Worm (Caenorhabditis elegans) whole organism, midembryonic: ENCODE data around the gene C50E3.6.
A peak's percentile ranks its signal among the peaks of the same experiment; 100 is the strongest.

Experiments used
- T22C8.4 ChIP-seq: fragments of 200-800 bp; sonication (Bioruptor generic); IDR thresholded peaks from 2 replicates; pipeline ENCODE4 v1.3.6; 2022; ENCODE audit warnings: missing genetic modification characterization, missing compliant biosample characterization
- cog-1 ChIP-seq: sonication (generic microtip); optimal IDR thresholded peaks from 2 replicates; lab custom pipeline; 2016; ENCODE audit warnings: missing genetic modification characterization, missing compliant biosample characterization
- flt-1 ChIP-seq: fragments of 200-800 bp; sonication (Bioruptor generic); IDR thresholded peaks from 2 replicates; pipeline ENCODE4 v1.3.6; 2022; ENCODE audit warnings: missing genetic modification characterization, missing compliant biosample characterization
- klf-2 ChIP-seq: fragments of 200-800 bp; sonication (Bioruptor generic); conservative IDR thresholded peaks from 2 replicates; pipeline ENCODE4 v1.3.6; 2022; ENCODE audit warnings: missing genetic modification reagents, missing genetic modification characterization, missing compliant biosample characterization
- med-1 ChIP-seq: sonication (generic microtip); optimal IDR thresholded peaks from 2 replicates; lab custom pipeline; 2017; ENCODE audit warnings: missing genetic modification characterization, mild to moderate bottlenecking, missing compliant biosample characterization, antibody characterized with exemption, missing genetic modification reagents; ENCODE audit not compliant: insufficient read depth
- ref-1 ChIP-seq: fragments of 200-800 bp; sonication (Bioruptor generic); conservative IDR thresholded peaks from 2 replicates; pipeline ENCODE4 v1.3.6; 2022; ENCODE audit warnings: missing genetic modification reagents, missing genetic modification characterization, missing compliant biosample characterization
- tab-1 ChIP-seq: fragments of 200-800 bp; sonication (Bioruptor generic); IDR thresholded peaks from 2 replicates; pipeline ENCODE4 v1.3.6; 2022; ENCODE audit warnings: missing genetic modification characterization, missing compliant biosample characterization
- ztf-23 ChIP-seq: fragments of 200-800 bp; sonication (Bioruptor generic); IDR thresholded peaks from 2 replicates; pipeline ENCODE4 v1.3.6; 2022; ENCODE audit warnings: missing genetic modification reagents, missing genetic modification characterization, missing compliant biosample characterization
- ztf-29 ChIP-seq: fragments of 200-800 bp; sonication (Bioruptor generic); IDR thresholded peaks from 2 replicates; pipeline ENCODE4 v1.3.6; 2022; ENCODE audit warnings: missing genetic modification reagents, missing genetic modification characterization, missing compliant biosample characterization

Gene C50E3.6

DNA sequence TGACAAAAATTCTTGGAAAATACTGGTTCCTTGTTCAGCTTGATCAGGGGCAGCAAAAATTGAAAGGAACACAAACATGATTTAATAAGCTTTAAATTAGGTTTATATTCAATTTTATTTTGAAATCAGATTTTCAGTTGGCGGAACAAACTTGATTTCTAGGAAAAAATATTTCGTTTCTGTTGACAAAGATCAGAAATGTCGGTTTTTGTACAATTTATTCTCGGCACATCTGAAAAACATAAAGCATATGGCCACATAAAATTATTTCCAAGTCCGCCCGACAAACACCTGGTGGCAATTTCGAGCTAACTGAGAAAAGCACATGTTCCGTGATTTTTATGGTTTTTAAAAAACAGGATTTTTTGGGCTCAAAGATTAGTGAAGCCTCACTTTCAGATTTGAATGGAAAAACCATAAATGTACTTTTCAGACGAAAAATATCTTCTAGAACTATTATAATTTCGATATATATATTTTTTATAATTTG is 36.4 kb downstream of the C50E3.6 start, which contains the start of gene ttr-10:
Gene ttr-10 (minus strand): TSS at position 51 of the 490 bp plus-strand sequence.
- TF ChIP-seq T22C8.4 (no peak), ztf-23 (GFP tag; lab: Robert Waterston, UW) (no peak)

DNA sequence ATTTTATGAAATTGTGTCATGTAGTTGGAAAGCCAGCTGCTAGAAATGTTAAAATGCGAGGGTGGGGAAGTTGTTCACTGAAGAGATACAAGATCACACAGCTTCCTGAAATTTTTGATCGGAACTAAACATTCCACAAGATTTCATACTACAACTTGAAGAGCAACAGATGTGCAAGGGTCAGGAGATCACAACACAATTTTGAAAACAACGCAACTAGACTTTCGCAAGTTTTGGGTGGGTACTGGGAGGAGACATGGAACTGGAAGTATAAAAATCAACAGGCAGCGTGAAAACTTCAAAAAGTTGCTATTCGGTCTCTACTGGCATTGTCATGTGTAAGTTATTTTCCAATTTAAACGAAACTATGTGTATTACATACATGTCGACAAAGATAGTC is 38.5 kb downstream of the C50E3.6 start, which contains the start of gene F19F10.3:
Gene F19F10.3 (plus strand): TSS at position 301 of the 400 bp plus-strand sequence.
- TF ChIP-seq ztf-29 (GFP tag; lab: Robert Waterston, UW) (no peak), med-1 (GFP tag; lab: Kevin White, UChicago) (no peak), ztf-23 (GFP tag; lab: Robert Waterston, UW) (no peak), tab-1 (GFP tag; lab: Robert Waterston, UW) (no peak), T22C8.4 (no peak), cog-1 (tag; lab: Kevin White, UChicago) (no peak), ref-1 (GFP tag; lab: Robert Waterston, UW) (no peak), flt-1 (GFP tag; lab: Robert Waterston, UW) (no peak), klf-2 (GFP tag; lab: Robert Waterston, UW) (no peak)

DNA sequence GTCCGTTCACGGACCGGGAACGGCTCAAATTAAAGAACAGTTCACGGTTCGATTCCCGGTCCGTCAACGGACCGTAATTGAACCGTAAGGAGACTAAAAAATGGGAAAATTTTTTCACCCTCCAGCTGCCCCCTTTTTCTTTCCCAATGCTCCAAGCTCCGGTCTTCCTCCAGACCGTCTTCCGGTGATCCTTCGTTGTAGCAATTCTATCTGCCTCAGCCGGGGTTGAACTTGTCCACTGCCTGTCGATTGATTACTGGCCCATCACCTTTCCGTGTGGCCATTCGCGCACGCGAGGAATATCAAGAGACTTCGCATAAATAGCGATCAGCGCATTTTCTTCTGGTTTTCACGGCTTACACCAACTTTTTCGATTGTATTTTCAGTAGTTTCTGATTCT is 41.9 kb downstream of the C50E3.6 start:
- TF ChIP-seq ztf-23 (GFP tag; lab: Robert Waterston, UW) (peak; percentile 81), flt-1 (GFP tag; lab: Robert Waterston, UW) (peak; percentile 89), klf-2 (GFP tag; lab: Robert Waterston, UW) (peak; percentile 59; the same call in 1 of the 2 replicates), tab-1 (GFP tag; lab: Robert Waterston, UW) (peak; percentile 79)

DNA sequence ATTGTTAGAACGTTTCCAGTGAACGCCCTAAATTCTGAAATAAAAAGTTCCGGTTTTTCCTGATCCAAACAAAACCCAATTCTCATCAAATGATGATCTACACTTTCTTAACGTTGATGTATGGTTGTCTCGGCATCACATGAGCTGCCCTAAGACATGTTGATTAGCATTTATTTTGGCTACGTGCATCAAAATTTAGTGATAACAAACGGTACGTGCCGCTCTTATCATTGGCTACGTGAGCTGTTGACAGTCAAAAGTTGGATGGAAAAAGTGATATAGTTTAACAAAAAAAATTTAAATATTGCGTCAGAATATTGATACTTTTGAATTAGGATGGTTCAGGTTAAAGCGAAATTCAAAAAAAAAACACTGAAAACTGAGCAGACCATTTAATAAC is 42.3 kb downstream of the C50E3.6 start:
- no peak for TF ChIP-seq flt-1 (GFP tag; lab: Robert Waterston, UW)
- TF ChIP-seq ztf-23 (GFP tag; lab: Robert Waterston, UW): no peak
- TF ChIP-seq ref-1 (GFP tag; lab: Robert Waterston, UW): no peak
- TF ChIP-seq klf-2 (GFP tag; lab: Robert Waterston, UW): no peak
- TF ChIP-seq cog-1 (tag; lab: Kevin White, UChicago): no peak
- TF ChIP-seq T22C8.4: no peak
- no peak for TF ChIP-seq med-1 (GFP tag; lab: Kevin White, UChicago)
- TF ChIP-seq tab-1 (GFP tag; lab: Robert Waterston, UW): no peak
- no peak for TF ChIP-seq ztf-29 (GFP tag; lab: Robert Waterston, UW)

DNA sequence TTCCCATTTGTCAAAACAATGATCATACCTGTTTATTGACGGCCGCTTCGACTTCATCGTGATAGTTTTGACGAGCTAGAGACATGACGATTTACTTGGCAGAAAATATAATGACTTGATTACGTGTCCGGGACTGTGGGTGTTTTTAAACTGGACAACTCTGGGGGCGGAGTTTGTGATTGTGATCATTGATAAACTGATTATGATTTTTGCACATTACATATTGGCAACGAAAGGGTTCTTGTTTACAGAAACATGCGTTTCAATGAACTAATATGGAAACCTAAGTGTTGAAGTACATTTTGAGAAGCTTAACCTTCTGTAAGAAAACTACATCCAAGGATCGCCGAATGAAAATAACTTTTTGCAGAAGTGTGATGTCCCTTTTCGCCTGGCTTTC is 42.9 kb downstream of the C50E3.6 start, which contains the start of gene ftn-1:
Gene ftn-1 (minus strand): TSS at position 101 of the 400 bp plus-strand sequence.
- TF ChIP-seq tab-1 (GFP tag; lab: Robert Waterston, UW) (no peak), T22C8.4 (no peak), klf-2 (GFP tag; lab: Robert Waterston, UW) (no peak), ref-1 (GFP tag; lab: Robert Waterston, UW) (no peak), ztf-29 (GFP tag; lab: Robert Waterston, UW) (no peak), cog-1 (tag; lab: Kevin White, UChicago) (no peak), flt-1 (GFP tag; lab: Robert Waterston, UW) (no peak), med-1 (GFP tag; lab: Kevin White, UChicago) (no peak), ztf-23 (GFP tag; lab: Robert Waterston, UW) (no peak)

DNA sequence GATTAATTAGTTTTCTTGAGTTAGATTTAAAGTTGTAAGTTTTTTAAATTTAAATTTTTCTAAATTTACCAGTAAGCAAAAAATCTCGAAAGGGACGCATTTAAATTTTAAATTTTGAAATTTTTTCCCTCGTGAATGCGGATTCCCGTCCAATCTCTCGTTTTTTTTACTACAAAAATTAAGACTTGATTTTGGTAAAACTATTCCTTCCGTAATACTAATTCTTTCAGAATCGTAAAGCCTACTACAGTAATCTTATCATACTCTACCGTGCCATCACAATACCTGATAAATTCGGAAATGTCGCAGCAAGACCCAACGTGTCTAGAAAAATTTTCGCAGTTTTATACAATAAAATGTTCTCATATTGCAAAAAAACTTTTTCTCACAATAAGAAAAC is 45.2 kb downstream of the C50E3.6 start, which contains the start of the genes C54F6.19 and nhx-3:
Gene C54F6.19 (plus strand): TSS at position 301 of the 400 bp plus-strand sequence.
Gene nhx-3 (minus strand): TSS at position 337 of the 400 bp plus-strand sequence.
- TF ChIP-seq med-1 (GFP tag; lab: Kevin White, UChicago) (no peak), klf-2 (GFP tag; lab: Robert Waterston, UW) (no peak), cog-1 (tag; lab: Kevin White, UChicago) (no peak), T22C8.4 (no peak), ztf-23 (GFP tag; lab: Robert Waterston, UW) (no peak), flt-1 (GFP tag; lab: Robert Waterston, UW) (no peak), ref-1 (GFP tag; lab: Robert Waterston, UW) (no peak), tab-1 (GFP tag; lab: Robert Waterston, UW) (no peak), ztf-29 (GFP tag; lab: Robert Waterston, UW) (no peak)

DNA sequence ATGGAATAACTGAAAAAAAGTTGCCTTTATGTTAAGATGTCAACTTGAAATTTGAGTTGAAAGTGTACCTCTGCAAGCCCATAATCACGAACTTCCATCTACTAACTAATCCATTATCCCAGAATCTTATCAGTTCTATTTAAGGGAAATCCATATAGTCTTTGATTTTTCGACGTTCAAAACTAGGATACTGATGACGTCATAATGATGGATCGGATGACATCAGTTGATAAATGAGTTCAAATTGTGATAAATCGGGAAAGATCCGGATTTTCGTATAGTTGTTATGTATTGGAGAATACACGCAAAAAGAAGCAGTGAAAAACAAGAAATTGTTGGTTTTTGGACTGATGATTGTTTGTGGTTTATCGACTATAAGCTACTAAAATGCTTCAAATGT is 46.6 kb downstream of the C50E3.6 start:
- TF ChIP-seq med-1 (GFP tag; lab: Kevin White, UChicago) (no peak), tab-1 (GFP tag; lab: Robert Waterston, UW) (no peak), flt-1 (GFP tag; lab: Robert Waterston, UW) (no peak), klf-2 (GFP tag; lab: Robert Waterston, UW) (no peak)

DNA sequence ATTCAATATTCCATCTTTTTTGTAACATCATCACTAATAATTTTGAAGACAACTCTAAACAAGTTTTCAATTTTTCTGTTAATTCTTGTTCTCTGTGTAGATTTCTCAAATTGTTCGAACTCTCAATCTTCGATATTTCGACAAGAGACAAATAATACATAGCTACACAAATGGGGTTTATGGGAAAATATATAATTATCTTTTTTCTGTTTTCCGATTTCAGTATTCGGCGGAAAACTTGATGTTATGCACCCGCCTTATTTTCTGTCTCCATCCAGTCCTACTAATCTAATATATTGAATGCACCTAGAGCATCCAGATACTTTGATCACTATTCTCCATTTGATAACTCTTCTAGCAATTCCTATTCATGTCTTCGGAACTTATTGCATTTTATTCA is 51.3 kb downstream of the C50E3.6 start, which contains the start of gene srh-268:
Gene srh-268 (plus strand): TSS at position 301 of the 400 bp plus-strand sequence.
- TF ChIP-seq tab-1 (GFP tag; lab: Robert Waterston, UW): no peak
- TF ChIP-seq T22C8.4: no peak
- TF ChIP-seq ztf-29 (GFP tag; lab: Robert Waterston, UW): no peak
- no peak for TF ChIP-seq ztf-23 (GFP tag; lab: Robert Waterston, UW)
- TF ChIP-seq ref-1 (GFP tag; lab: Robert Waterston, UW): no peak
- TF ChIP-seq flt-1 (GFP tag; lab: Robert Waterston, UW): no peak
